Fruit fly (Drosophila melanogaster): ENCODE results near the gene CG10996.

DNA sequence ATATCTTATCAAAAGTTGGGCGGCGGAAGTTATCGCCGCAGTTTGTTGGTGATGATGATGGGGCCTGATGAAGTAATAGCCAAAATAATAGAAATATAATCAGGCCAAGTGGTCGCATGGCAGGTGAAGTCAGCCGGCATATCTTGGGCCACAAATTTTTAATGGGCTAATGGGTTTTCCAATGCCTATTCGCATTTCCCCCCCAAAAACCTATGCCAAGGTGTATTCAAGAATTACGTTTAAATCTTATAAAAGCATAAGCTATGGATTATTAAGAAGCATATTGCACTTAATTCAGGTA, 20.7 kb upstream of the CG10996 start:
- no peak for TF ChIP-seq ss (GFP tag; optimal IDR thresholded peaks at IDR 0.05)
- TF ChIP-seq CG16779 (tag; optimal IDR thresholded peaks at IDR 0.05): no peak
- no peak for TF ChIP-seq eg (GFP tag; IDR thresholded peaks at IDR 0.05)
- no peak for TF ChIP-seq CG31627 (GFP tag; optimal IDR thresholded peaks at IDR 0.05)
- TF ChIP-seq Lpt (GFP tag; optimal IDR thresholded peaks at IDR 0.05): no peak
- TF ChIP-seq CG3032 (tag; optimal IDR thresholded peaks at IDR 0.05): no peak
- TF ChIP-seq Eip75B (GFP tag; optimal IDR thresholded peaks at IDR 0.05): no peak
- no peak for TF ChIP-seq CG15336 (GFP tag; IDR thresholded peaks at IDR 0.05)
- no peak for TF ChIP-seq Hr39 (GFP tag; optimal IDR thresholded peaks at IDR 0.05)
- no peak for TF ChIP-seq CG8319 (GFP tag; optimal IDR thresholded peaks at IDR 0.05)
- no peak for TF ChIP-seq CG11762 (GFP tag; optimal IDR thresholded peaks at IDR 0.05; ENCODE audit: insufficient read depth)
- TF ChIP-seq salr (GFP tag; optimal IDR thresholded peaks at IDR 0.05): no peak
